Worm (Caenorhabditis elegans) whole organism, early embryonic: ENCODE data around the gene Y61A9LA.4.
"Not testable (repeated sequence)": the region's sequence is repeated elsewhere in the genome, so short reads cannot be mapped to it uniquely, and the experiment has no call there.

Experiments
- B0310.2 ChIP-seq: sonication (generic microtip); optimal IDR thresholded peaks from 2 replicates; lab custom pipeline; 2016; ENCODE audit warnings: mild to moderate bottlenecking, missing genetic modification characterization, missing compliant biosample characterization
- F13C5.2 ChIP-seq: sonication (generic microtip); optimal IDR thresholded peaks from 2 replicates; lab custom pipeline; 2017; ENCODE audit warnings: mild to moderate bottlenecking, missing genetic modification characterization, inconsistent platforms, missing compliant biosample characterization
- aly-1 ChIP-seq: sonication (generic microtip); optimal IDR thresholded peaks from 2 replicates; lab custom pipeline; 2016; ENCODE audit warnings: missing genetic modification characterization, missing compliant biosample characterization
- ama-1 ChIP-seq: fragments of 150-350 bp; optimal IDR thresholded peaks from 2 replicates; lab custom pipeline; 2014
- ceh-13 ChIP-seq: fragments of 200-800 bp; sonication (Bioruptor generic); optimal IDR thresholded peaks from 2 replicates; lab custom pipeline; 2018; ENCODE audit warnings: mild to moderate bottlenecking, missing genetic modification characterization, missing compliant biosample characterization
- ceh-36 ChIP-seq: sonication (generic microtip); optimal IDR thresholded peaks from 2 replicates; lab custom pipeline; 2016; ENCODE audit warnings: missing genetic modification characterization, inconsistent platforms, missing compliant biosample characterization
- ets-7 ChIP-seq: sonication (generic microtip); optimal IDR thresholded peaks from 2 replicates; lab custom pipeline; 2016; ENCODE audit warnings: missing genotype, missing genetic modification characterization, missing compliant biosample characterization
- flt-1 ChIP-seq: fragments of 200-800 bp; sonication (Bioruptor generic); IDR thresholded peaks from 2 replicates; pipeline ENCODE4 v1.3.6; 2022; ENCODE audit warnings: missing genetic modification characterization, missing compliant biosample characterization
- hmbx-1 ChIP-seq: sonication (generic microtip); optimal IDR thresholded peaks from 2 replicates; lab custom pipeline; 2016; ENCODE audit warnings: mild to moderate bottlenecking, missing genetic modification characterization, missing compliant biosample characterization
- hmg-4 ChIP-seq: fragments of 200-800 bp; sonication (Bioruptor generic); optimal IDR thresholded peaks from 2 replicates; lab custom pipeline; 2018; ENCODE audit warnings: mild to moderate bottlenecking, missing genetic modification characterization, missing compliant biosample characterization
- hnd-1 ChIP-seq: sonication (generic microtip); optimal IDR thresholded peaks from 2 replicates; lab custom pipeline; 2016; ENCODE audit warnings: missing genetic modification characterization, missing compliant biosample characterization
- pes-1 ChIP-seq: fragments of 200-800 bp; sonication (Bioruptor generic); IDR thresholded peaks from 2 replicates; pipeline ENCODE4 v1.3.6; 2022; ENCODE audit warnings: missing genetic modification reagents, missing genetic modification characterization, missing compliant biosample characterization
- scrt-1 ChIP-seq: fragments of 200-800 bp; sonication (Bioruptor generic); IDR thresholded peaks from 2 replicates; pipeline ENCODE4 v1.3.6; 2022; ENCODE audit warnings: missing genetic modification characterization, missing compliant biosample characterization
- sea-1 ChIP-seq: fragments of 200-800 bp; sonication (Bioruptor generic); conservative IDR thresholded peaks from 2 replicates; pipeline ENCODE4 v1.3.6; 2022; ENCODE audit warnings: missing genetic modification characterization, missing compliant biosample characterization
- tbx-11 ChIP-seq: fragments of 200-800 bp; sonication (Bioruptor generic); IDR thresholded peaks from 2 replicates; pipeline ENCODE4 v1.3.6; 2022; ENCODE audit warnings: missing genetic modification characterization, missing compliant biosample characterization
- tbx-37 ChIP-seq: fragments of 200-800 bp; sonication (Bioruptor generic); conservative IDR thresholded peaks from 2 replicates; pipeline ENCODE4 v1.3.6; 2022; ENCODE audit warnings: missing genetic modification reagents, missing genetic modification characterization, missing compliant biosample characterization
- tra-4 ChIP-seq: sonication (generic microtip); optimal IDR thresholded peaks from 2 replicates; lab custom pipeline; 2017; ENCODE audit warnings: missing genetic modification characterization, missing compliant biosample characterization

Gene Y61A9LA.4

DNA sequence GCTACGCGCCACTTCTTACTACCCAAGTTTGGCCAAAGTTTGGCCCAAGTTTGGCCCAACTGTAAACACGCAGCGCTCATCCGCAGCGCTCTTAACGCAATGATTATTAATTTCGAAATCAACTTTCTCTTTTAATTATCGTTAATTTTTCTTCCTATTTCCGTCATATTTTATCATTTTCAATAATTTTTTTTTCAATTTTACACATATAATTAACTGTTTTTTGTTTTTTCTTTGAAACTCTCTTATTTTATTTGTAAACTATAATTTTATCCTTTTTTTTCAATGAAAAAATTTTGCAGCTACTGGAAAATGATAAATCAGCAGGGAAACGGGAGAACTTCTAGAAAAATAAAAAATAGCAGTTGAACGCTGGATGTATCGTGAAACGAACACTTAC lies at the start of gene Y61A9LA.4:
Gene Y61A9LA.4 (plus strand): TSS at position 301 of the 400 bp plus-strand sequence.
- not testable (repeated sequence) for TF ChIP-seq flt-1 (GFP tag; lab: Robert Waterston, UW); scrt-1 (GFP tag; lab: Robert Waterston, UW); aly-1

DNA sequence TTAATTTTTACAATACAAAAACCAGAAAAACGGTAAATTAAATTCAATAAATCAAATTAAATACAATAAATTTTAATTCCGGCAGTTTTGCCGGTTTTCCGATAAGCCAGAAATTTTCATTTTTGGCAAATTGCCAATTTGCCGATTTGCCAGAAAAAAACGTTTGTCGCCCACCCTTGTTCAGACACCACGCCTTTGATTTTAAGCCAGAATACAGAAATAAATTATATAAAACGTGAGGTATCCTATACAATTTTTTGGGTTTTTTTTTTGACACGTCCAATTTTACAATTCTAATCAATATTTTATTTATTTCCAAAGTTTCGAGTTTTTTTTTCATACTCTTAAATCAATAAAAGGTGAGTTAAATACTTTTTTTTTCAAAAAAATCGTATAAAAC lies 47.8 kb upstream of the Y61A9LA.4 start, which contains the start of gene T28F12.1:
Gene T28F12.1 (plus strand): TSS at position 301 of the 400 bp plus-strand sequence.
- no peak for TF ChIP-seq F13C5.2
- no peak for TF ChIP-seq scrt-1 (GFP tag; lab: Robert Waterston, UW)
- TF ChIP-seq pes-1 (GFP tag; lab: Robert Waterston, UW) = no peak
- no peak for TF ChIP-seq aly-1
- TF ChIP-seq ceh-13 (GFP tag; lab: Kevin White, UChicago) = no peak
- TF ChIP-seq hnd-1 (tag; lab: Kevin White, UChicago) = no peak
- no peak for TF ChIP-seq ets-7 (tag; lab: Kevin White, UChicago)
- no peak for TF ChIP-seq tra-4
- TF ChIP-seq tbx-11 (GFP tag; lab: Robert Waterston, UW) = no peak
- no peak for TF ChIP-seq sea-1 (GFP tag; lab: Robert Waterston, UW)
- TF ChIP-seq ceh-36 (tag; lab: Kevin White, UChicago) = no peak
- no peak for TF ChIP-seq tbx-37 (GFP tag; lab: Robert Waterston, UW)
- TF ChIP-seq ama-1 (lab: Kevin White, UChicago) = no peak
- no peak for TF ChIP-seq hmg-4 (GFP tag; lab: Kevin White, UChicago)
- TF ChIP-seq hmbx-1 (tag; lab: Kevin White, UChicago) = no peak
- TF ChIP-seq flt-1 (GFP tag; lab: Robert Waterston, UW) = no peak

DNA sequence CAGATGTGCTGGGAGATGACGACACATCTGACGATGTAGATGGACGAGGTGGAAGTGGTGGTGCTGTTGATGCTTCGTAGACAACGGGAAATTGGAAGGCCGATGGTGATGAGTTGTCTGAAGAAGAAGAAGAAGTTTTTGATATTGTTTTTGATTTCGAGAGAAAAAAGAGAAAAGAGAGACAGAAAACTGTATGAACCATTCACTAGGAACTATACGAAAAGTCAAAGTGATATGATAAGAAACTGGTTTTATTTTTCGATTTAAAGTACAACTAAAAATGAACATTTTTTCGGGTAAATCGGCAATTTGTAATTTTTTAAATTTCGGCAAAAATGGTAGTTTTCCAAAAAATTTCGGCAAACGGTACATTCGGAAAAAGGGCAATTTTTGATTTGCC lies 41.9 kb upstream of the Y61A9LA.4 start:
- TF ChIP-seq ets-7 (tag; lab: Kevin White, UChicago) (no peak), scrt-1 (GFP tag; lab: Robert Waterston, UW) (no peak), hmg-4 (GFP tag; lab: Kevin White, UChicago) (no peak), sea-1 (GFP tag; lab: Robert Waterston, UW) (no peak), hmbx-1 (tag; lab: Kevin White, UChicago) (no peak), tra-4 (no peak), aly-1 (no peak), ceh-13 (GFP tag; lab: Kevin White, UChicago) (no peak), ama-1 (lab: Kevin White, UChicago) (no peak), B0310.2 (tag; lab: Kevin White, UChicago) (no peak), hnd-1 (tag; lab: Kevin White, UChicago) (no peak), ceh-36 (tag; lab: Kevin White, UChicago) (no peak), flt-1 (GFP tag; lab: Robert Waterston, UW) (no peak), F13C5.2 (no peak), tbx-11 (GFP tag; lab: Robert Waterston, UW) (no peak), tbx-37 (GFP tag; lab: Robert Waterston, UW) (no peak), pes-1 (GFP tag; lab: Robert Waterston, UW) (no peak)

DNA sequence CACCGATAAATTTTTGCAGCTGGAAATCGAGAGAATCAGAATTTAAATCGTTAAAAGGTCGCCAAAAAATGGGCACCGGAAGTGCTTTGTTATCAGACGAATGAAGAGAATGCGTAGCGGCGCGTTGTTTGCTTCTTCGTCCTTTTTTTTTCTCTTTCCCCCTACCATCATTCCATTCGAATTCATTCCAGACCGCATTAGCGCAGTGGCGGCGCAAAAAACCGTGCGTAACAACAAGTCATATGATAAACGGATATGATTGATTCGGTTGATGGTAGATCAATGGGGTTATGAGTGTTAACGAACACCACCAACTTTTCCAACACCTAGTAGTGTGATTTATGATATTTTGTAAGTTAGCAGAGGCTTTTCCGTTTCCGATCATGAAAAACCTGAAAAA lies 37.2 kb upstream of the Y61A9LA.4 start:
- TF ChIP-seq ceh-36 (tag; lab: Kevin White, UChicago) (no peak), ets-7 (tag; lab: Kevin White, UChicago) (no peak), hmg-4 (GFP tag; lab: Kevin White, UChicago) (no peak)

DNA sequence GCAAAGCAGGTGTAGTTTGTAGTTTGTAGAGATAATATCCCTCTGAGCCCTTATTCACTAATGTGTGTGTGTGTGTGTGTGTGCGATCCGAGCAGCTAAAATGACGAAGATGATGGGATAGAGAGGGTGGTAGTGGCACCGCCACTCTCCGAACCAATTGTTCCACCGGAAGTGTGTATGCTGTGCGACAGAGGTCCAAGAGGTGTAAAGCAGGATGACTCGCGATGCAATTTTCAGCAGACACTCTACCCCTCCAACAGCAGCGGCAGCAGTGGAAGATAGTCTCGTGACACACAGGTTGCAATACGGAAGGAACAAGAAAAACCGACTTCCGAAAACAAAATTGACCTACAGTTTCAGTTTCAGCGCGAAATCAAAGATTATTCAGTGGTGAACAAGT lies 36.7 kb upstream of the Y61A9LA.4 start:
- TF ChIP-seq B0310.2 (tag; lab: Kevin White, UChicago) = no peak
- TF ChIP-seq ets-7 (tag; lab: Kevin White, UChicago) = no peak
- no peak for TF ChIP-seq tbx-11 (GFP tag; lab: Robert Waterston, UW)
- TF ChIP-seq hmbx-1 (tag; lab: Kevin White, UChicago) = no peak
- no peak for TF ChIP-seq flt-1 (GFP tag; lab: Robert Waterston, UW)
- no peak for TF ChIP-seq ama-1 (lab: Kevin White, UChicago)
- TF ChIP-seq tbx-37 (GFP tag; lab: Robert Waterston, UW) = no peak
- no peak for TF ChIP-seq ceh-36 (tag; lab: Kevin White, UChicago)
- TF ChIP-seq tra-4 = no peak
- TF ChIP-seq F13C5.2 = no peak
- no peak for TF ChIP-seq pes-1 (GFP tag; lab: Robert Waterston, UW)
- no peak for TF ChIP-seq aly-1

DNA sequence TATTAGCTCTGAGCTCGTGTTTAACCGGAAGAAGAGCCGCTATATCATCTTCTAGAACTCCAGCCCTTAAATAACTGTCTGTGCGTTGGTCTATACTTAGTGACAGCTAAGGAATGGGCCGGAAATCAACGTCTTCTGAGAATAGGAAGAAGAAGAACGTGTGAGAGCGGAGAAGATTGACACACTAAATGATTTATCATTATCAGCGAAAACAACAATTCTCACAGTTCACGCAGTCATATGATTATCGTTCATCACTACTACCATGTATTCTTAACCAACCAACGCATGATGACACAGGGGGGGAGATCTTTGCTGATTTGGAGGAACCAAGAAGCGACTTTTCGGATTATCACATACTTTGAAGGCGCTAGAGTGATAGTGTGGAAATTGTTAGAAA lies 36.2 kb upstream of the Y61A9LA.4 start:
- TF ChIP-seq ceh-36 (tag; lab: Kevin White, UChicago) (no peak), pes-1 (GFP tag; lab: Robert Waterston, UW) (no peak), flt-1 (GFP tag; lab: Robert Waterston, UW) (no peak), F13C5.2 (no peak), ama-1 (lab: Kevin White, UChicago) (no peak), ets-7 (tag; lab: Kevin White, UChicago) (no peak), hmg-4 (GFP tag; lab: Kevin White, UChicago) (no peak), tra-4 (no peak), sea-1 (GFP tag; lab: Robert Waterston, UW) (no peak), ceh-13 (GFP tag; lab: Kevin White, UChicago) (no peak), tbx-37 (GFP tag; lab: Robert Waterston, UW) (no peak)

DNA sequence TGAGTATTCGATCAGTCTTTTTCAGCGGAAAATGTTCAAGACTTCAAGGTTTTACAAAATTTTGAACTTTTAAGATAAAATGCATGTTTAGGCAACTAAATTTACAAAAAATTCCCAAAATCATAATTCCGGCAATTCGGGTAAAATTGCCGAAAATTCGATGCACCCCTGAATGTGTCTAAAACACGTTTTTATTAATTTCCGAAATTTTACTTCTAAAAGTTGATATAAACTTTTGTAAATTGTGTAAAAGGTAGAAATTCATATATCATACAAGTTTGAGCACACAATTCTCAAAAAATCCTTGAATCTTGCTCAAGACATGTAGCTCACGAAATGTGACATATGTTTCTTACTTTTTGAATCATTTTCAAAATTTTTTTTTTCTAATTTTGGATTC lies 35.4 kb upstream of the Y61A9LA.4 start:
- TF ChIP-seq B0310.2 (tag; lab: Kevin White, UChicago) (no peak), tra-4 (no peak), hnd-1 (tag; lab: Kevin White, UChicago) (no peak), scrt-1 (GFP tag; lab: Robert Waterston, UW) (no peak), tbx-11 (GFP tag; lab: Robert Waterston, UW) (no peak)

DNA sequence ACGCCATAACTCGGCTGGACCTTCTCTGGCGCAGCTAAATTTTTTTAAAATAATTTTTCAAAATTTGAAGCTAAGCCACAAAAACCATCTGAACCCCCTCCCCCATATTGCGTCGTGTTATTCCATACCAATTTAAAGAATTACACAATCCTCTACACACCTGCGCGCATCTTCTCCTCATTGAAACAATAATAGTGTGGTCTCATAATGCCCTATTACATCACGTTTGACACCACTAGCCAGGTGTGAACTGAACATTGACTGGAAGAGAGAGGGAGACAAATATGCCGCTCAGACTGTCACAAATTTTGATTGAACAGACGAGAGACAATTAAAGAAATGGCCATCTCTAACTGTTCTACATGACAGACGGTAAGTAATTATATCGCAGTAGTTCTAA lies 35.0 kb upstream of the Y61A9LA.4 start:
- TF ChIP-seq ceh-13 (GFP tag; lab: Kevin White, UChicago) (no peak), B0310.2 (tag; lab: Kevin White, UChicago) (no peak), hnd-1 (tag; lab: Kevin White, UChicago) (no peak), pes-1 (GFP tag; lab: Robert Waterston, UW) (no peak), flt-1 (GFP tag; lab: Robert Waterston, UW) (no peak), aly-1 (no peak), tbx-37 (GFP tag; lab: Robert Waterston, UW) (no peak), hmg-4 (GFP tag; lab: Kevin White, UChicago) (no peak), tra-4 (no peak), sea-1 (GFP tag; lab: Robert Waterston, UW) (no peak)
